Fruit fly (Drosophila melanogaster) whole organism, embryonic: ENCODE data around the gene GstD4.
A peak's percentile ranks its signal among the peaks of the same experiment; 100 is the strongest.

Source experiments
- Blimp-1 ChIP-seq: fragments of 200-800 bp; sonication (Bioruptor generic); optimal IDR thresholded peaks from 3 replicates; lab custom pipeline; 2018; ENCODE audit warnings: missing biosample characterization, missing genetic modification characterization, mild to moderate bottlenecking, moderate library complexity, missing genetic modification reagents
- CG11247 ChIP-seq: fragments of 200-800 bp; sonication (Bioruptor generic); IDR thresholded peaks from 2 replicates; pipeline ENCODE4 v1.3.6; 2022; ENCODE audit warnings: missing biosample characterization, missing genetic modification characterization
- CG11504 ChIP-seq: fragments of 200-800 bp; sonication (Bioruptor generic); optimal IDR thresholded peaks from 3 replicates; lab custom pipeline; 2019; ENCODE audit warnings: missing biosample characterization, mild to moderate bottlenecking, missing genetic modification characterization, moderate library complexity
- CG14667 ChIP-seq: fragments of 200-800 bp; sonication (Bioruptor generic); IDR thresholded peaks from 2 replicates; pipeline ENCODE4 v1.3.6; 2022; ENCODE audit warnings: missing biosample characterization, missing genetic modification characterization
- CG15601 ChIP-seq: fragments of 200-800 bp; sonication (Bioruptor generic); optimal IDR thresholded peaks from 3 replicates; lab custom pipeline; 2019; ENCODE audit warnings: missing biosample characterization, mild to moderate bottlenecking, missing genetic modification characterization, moderate library complexity
- CG17328 ChIP-seq: fragments of 200-800 bp; sonication (Bioruptor generic); IDR thresholded peaks from 2 replicates; pipeline ENCODE4 v1.3.6; 2022; ENCODE audit warnings: missing biosample characterization, missing genetic modification characterization
- CG17829 ChIP-seq: fragments of 200-800 bp; optimal IDR thresholded peaks from 2 replicates; lab custom pipeline; 2019; ENCODE audit warnings: missing biosample characterization, mild to moderate bottlenecking, missing genetic modification characterization, moderate library complexity
- CG18262 ChIP-seq: fragments of 200-800 bp; optimal IDR thresholded peaks from 3 replicates; lab custom pipeline; 2019; ENCODE audit warnings: missing biosample characterization, mild to moderate bottlenecking, missing genetic modification characterization, moderate library complexity
- CG30020 ChIP-seq: fragments of 200-800 bp; optimal IDR thresholded peaks from 2 replicates; lab custom pipeline; 2019; ENCODE audit warnings: missing biosample characterization, mild to moderate bottlenecking, missing genetic modification characterization, moderate library complexity
- CG33557 ChIP-seq: fragments of 200-800 bp; sonication (Bioruptor generic); optimal IDR thresholded peaks from 2 replicates; lab custom pipeline; 2019; ENCODE audit warnings: missing biosample characterization, mild to moderate bottlenecking, missing genetic modification characterization, moderate library complexity
- CG34422 ChIP-seq: fragments of 200-800 bp; sonication (Bioruptor generic); IDR thresholded peaks from 3 replicates; pipeline ENCODE4 v1.3.6; 2022; ENCODE audit warnings: missing biosample characterization, missing genetic modification characterization
- CG3847 ChIP-seq: fragments of 200-800 bp; sonication (Bioruptor generic); IDR thresholded peaks from 2 replicates; pipeline ENCODE4 v1.3.6; 2022; ENCODE audit warnings: missing biosample characterization, missing genetic modification characterization
- CG4424 ChIP-seq: fragments of 200-800 bp; sonication (Bioruptor generic); optimal IDR thresholded peaks from 3 replicates; lab custom pipeline; 2016; ENCODE audit warnings: missing biosample characterization, missing genetic modification characterization
- CG4820 ChIP-seq: fragments of 200-800 bp; sonication (Bioruptor generic); optimal IDR thresholded peaks from 3 replicates; lab custom pipeline; 2016; ENCODE audit warnings: missing biosample characterization, missing genetic modification characterization
- CG7556 ChIP-seq: fragments of 200-800 bp; sonication (Bioruptor generic); optimal IDR thresholded peaks from 2 replicates; lab custom pipeline; 2017; ENCODE audit warnings: missing biosample characterization, mild to moderate bottlenecking, missing genetic modification characterization
- CG7839 ChIP-seq: fragments of 200-800 bp; sonication (Bioruptor generic); optimal IDR thresholded peaks from 3 replicates; lab custom pipeline; 2018; ENCODE audit warnings: missing biosample characterization, mild to moderate bottlenecking, missing genetic modification characterization, moderate library complexity
- CG8924 ChIP-seq: fragments of 200-800 bp; optimal IDR thresholded peaks from 3 replicates; lab custom pipeline; 2019; ENCODE audit warnings: missing biosample characterization, mild to moderate bottlenecking, missing genetic modification characterization, moderate library complexity
- CG9817 ChIP-seq: fragments of 200-800 bp; sonication (Bioruptor generic); optimal IDR thresholded peaks from 2 replicates; lab custom pipeline; 2018; ENCODE audit warnings: missing biosample characterization, mild to moderate bottlenecking, missing genetic modification characterization, moderate library complexity
- CG9932 ChIP-seq: fragments of 200-800 bp; sonication (Bioruptor generic); IDR thresholded peaks from 2 replicates; pipeline ENCODE4 v1.3.6; 2022; ENCODE audit warnings: missing biosample characterization, missing genetic modification characterization
- D ChIP-seq, 2 experiments: fragments of 200-800 bp in 1 of 2; fragments of >200 bp in 1 of 2; sonication (Bioruptor generic) in 1 of 2; optimal IDR thresholded peaks; 2 replicates in 1 of 2; 3 replicates in 1 of 2; lab custom pipeline; 2017; ENCODE audit warnings: mild to moderate bottlenecking in 1 of 2, missing biosample characterization in 1 of 2, missing genetic modification characterization in 1 of 2, missing genetic modification reagents in 1 of 2
- Doc3 ChIP-seq: fragments of 200-800 bp; sonication (Bioruptor generic); IDR thresholded peaks from 3 replicates; pipeline ENCODE4 v1.3.6; 2022; ENCODE audit warnings: missing biosample characterization, missing genetic modification characterization; ENCODE audit not compliant: partially characterized antibody
- Hmx ChIP-seq: fragments of 200-800 bp; sonication (Bioruptor generic); optimal IDR thresholded peaks from 2 replicates; lab custom pipeline; 2016; ENCODE audit warnings: missing biosample characterization, missing genetic modification characterization
- Hr3 ChIP-seq: fragments of 200-800 bp; sonication (Bioruptor generic); optimal IDR thresholded peaks from 3 replicates; lab custom pipeline; 2016; ENCODE audit warnings: missing biosample characterization, missing genetic modification characterization
- MBD-R2 ChIP-seq: fragments of 200-800 bp; sonication (Bioruptor generic); IDR thresholded peaks from 2 replicates; pipeline ENCODE4 v1.3.6; 2022; ENCODE audit warnings: missing biosample characterization, missing genetic modification characterization
- NK7.1 ChIP-seq: fragments of 200-800 bp; sonication (Bioruptor generic); optimal IDR thresholded peaks from 3 replicates; lab custom pipeline; 2016; ENCODE audit warnings: missing biosample characterization, missing genetic modification characterization
- Oli ChIP-seq: fragments of 200-800 bp; sonication (Bioruptor generic); optimal IDR thresholded peaks from 2 replicates; lab custom pipeline; 2018; ENCODE audit warnings: missing biosample characterization, mild to moderate bottlenecking, missing genetic modification characterization, moderate library complexity
- Pdp1 ChIP-seq, 2 experiments: fragments of 200-800 bp; sonication (Bioruptor generic); optimal IDR thresholded peaks; 3 replicates each; lab custom pipeline; 2016; ENCODE audit warnings: missing biosample characterization in 2 of 2, missing genetic modification characterization in 2 of 2, mild to moderate bottlenecking in 1 of 2, moderate library complexity in 1 of 2
- Sox102F ChIP-seq: fragments of 200-800 bp; sonication (Bioruptor generic); optimal IDR thresholded peaks from 2 replicates; lab custom pipeline; 2018; ENCODE audit warnings: missing biosample characterization, mild to moderate bottlenecking, missing genetic modification characterization, moderate library complexity
- amos ChIP-seq: fragments of 200-800 bp; sonication (Bioruptor generic); IDR thresholded peaks from 2 replicates; pipeline ENCODE4 v1.3.6; 2022; ENCODE audit warnings: missing biosample characterization, missing genetic modification characterization; ENCODE audit not compliant: partially characterized antibody
- bbx ChIP-seq: fragments of 200-800 bp; sonication (Bioruptor generic); IDR thresholded peaks from 2 replicates; pipeline ENCODE4 v1.3.6; 2022; ENCODE audit warnings: missing biosample characterization, missing genetic modification characterization; ENCODE audit not compliant: partially characterized antibody
- bsh ChIP-seq, 2 experiments: fragments of 200-800 bp; sonication (Bioruptor generic); optimal IDR thresholded peaks; 2 replicates each; lab custom pipeline; 2017 to 2018; ENCODE audit warnings: mild to moderate bottlenecking in 2 of 2, missing biosample characterization in 2 of 2, missing genetic modification characterization in 2 of 2, moderate library complexity in 1 of 2
- cad ChIP-seq: fragments of >200 bp; optimal IDR thresholded peaks from 2 replicates; lab custom pipeline; 2017; ENCODE audit warnings: missing biosample characterization, missing genetic modification characterization
- dmrt11E ChIP-seq: fragments of 200-800 bp; sonication (Bioruptor generic); optimal IDR thresholded peaks from 3 replicates; lab custom pipeline; 2018; ENCODE audit warnings: missing biosample characterization, mild to moderate bottlenecking, missing genetic modification characterization, moderate library complexity
- ewg ChIP-seq: fragments of 200-800 bp; sonication (Bioruptor generic); optimal IDR thresholded peaks from 3 replicates; lab custom pipeline; 2017; ENCODE audit warnings: mild to moderate bottlenecking, missing biosample characterization, missing genetic modification reagents, missing genetic modification characterization
- fd3F ChIP-seq: fragments of 200-800 bp; sonication (Bioruptor generic); optimal IDR thresholded peaks from 2 replicates; lab custom pipeline; 2018; ENCODE audit warnings: missing biosample characterization, mild to moderate bottlenecking, missing genetic modification characterization, moderate library complexity
- ftz-f1 ChIP-seq: fragments of 200-800 bp; sonication (Bioruptor generic); optimal IDR thresholded peaks from 2 replicates; lab custom pipeline; 2016; ENCODE audit warnings: missing biosample characterization, missing genetic modification characterization
- gcm ChIP-seq: fragments of 200-800 bp; sonication (Bioruptor generic); optimal IDR thresholded peaks from 2 replicates; lab custom pipeline; 2019; ENCODE audit warnings: missing biosample characterization, mild to moderate bottlenecking, missing genetic modification characterization, moderate library complexity
- grau ChIP-seq: fragments of 200-800 bp; optimal IDR thresholded peaks from 3 replicates; lab custom pipeline; 2019; ENCODE audit warnings: missing biosample characterization, mild to moderate bottlenecking, missing genetic modification characterization, moderate library complexity
- gt ChIP-seq: fragments of 200-800 bp; sonication (Bioruptor generic); IDR thresholded peaks from 2 replicates; pipeline ENCODE4 v1.3.6; 2022; ENCODE audit warnings: missing biosample characterization, missing genetic modification characterization
- jigr1 ChIP-seq: fragments of 200-800 bp; sonication (Bioruptor generic); IDR thresholded peaks from 3 replicates; pipeline ENCODE4 v1.3.6; 2022; ENCODE audit warnings: missing biosample characterization, missing genetic modification characterization
- lola ChIP-seq, 3 experiments: fragments of >200 bp in 2 of 3; fragments of 200-800 bp in 1 of 3; sonication (Bioruptor generic) in 1 of 3; optimal IDR thresholded peaks; 2 replicates each; lab custom pipeline; 2017 to 2019; ENCODE audit warnings: missing biosample characterization in 3 of 3, missing genetic modification characterization in 3 of 3, mild to moderate bottlenecking in 1 of 3, moderate library complexity in 1 of 3
- nmo ChIP-seq: fragments of 200-800 bp; sonication (Bioruptor generic); optimal IDR thresholded peaks from 2 replicates; lab custom pipeline; 2018; ENCODE audit warnings: missing biosample characterization, mild to moderate bottlenecking, missing genetic modification characterization, moderate library complexity
- oc ChIP-seq: fragments of 200-800 bp; sonication (Bioruptor generic); optimal IDR thresholded peaks from 2 replicates; lab custom pipeline; 2018; ENCODE audit warnings: missing biosample characterization, mild to moderate bottlenecking, missing genetic modification characterization, moderate library complexity
- org-1 ChIP-seq: fragments of 200-800 bp; sonication (Bioruptor generic); optimal IDR thresholded peaks from 2 replicates; lab custom pipeline; 2017; ENCODE audit warnings: missing biosample characterization, missing genetic modification characterization
- pb ChIP-seq: fragments of 200-800 bp; sonication (Bioruptor generic); optimal IDR thresholded peaks from 3 replicates; lab custom pipeline; 2016; ENCODE audit warnings: missing biosample characterization, missing genetic modification characterization
- peb ChIP-seq: fragments of 200-800 bp; sonication (Bioruptor generic); IDR thresholded peaks from 2 replicates; pipeline ENCODE4 v1.3.6; 2022; ENCODE audit warnings: missing biosample characterization, missing genetic modification characterization
- sens ChIP-seq: fragments of 200-800 bp; sonication (Bioruptor generic); peaks from one replicate; lab custom pipeline; 2016; ENCODE audit warnings: missing biosample characterization, missing genetic modification characterization
- unc-4 ChIP-seq: fragments of 200-800 bp; sonication (Bioruptor generic); IDR thresholded peaks from 2 replicates; pipeline ENCODE4 v1.3.6; 2022; ENCODE audit warnings: missing biosample characterization, missing genetic modification characterization; ENCODE audit not compliant: partially characterized antibody
- yki ChIP-seq: fragments of >200 bp; optimal IDR thresholded peaks from 3 replicates; lab custom pipeline; 2018
- zfh1 ChIP-seq: fragments of 200-800 bp; sonication (Bioruptor generic); IDR thresholded peaks from 3 replicates; pipeline ENCODE4 v1.3.6; 2022; ENCODE audit warnings: missing biosample characterization, missing genetic modification characterization

The GstD4 gene

dm6 chr3R:12345989-12346388 is 27.9 kb upstream of the GstD4 start (continued):
- TF ChIP-seq CG33557 (GFP tag; lab: Kevin White, UChicago) (no peak), CG9817 (no peak), Hmx (GFP tag; lab: Kevin White, UChicago) (no peak), NK7.1 (GFP tag; lab: Kevin White, UChicago) (no peak), cad (GFP tag; lab: Kevin White, UChicago) (no peak), dmrt11E (tag; lab: Kevin White, UChicago) (peak; percentile 10), ewg (GFP tag; lab: Kevin White, UChicago) (no peak), nmo (GFP tag; lab: Kevin White, UChicago) (peak; percentile 15), grau (tag; lab: Kevin White, UChicago) (peak; percentile 34), gt (GFP tag; lab: Robert Waterston, UW) (no peak), org-1 (GFP tag; lab: Kevin White, UChicago) (no peak), CG11247 (GFP tag; lab: Robert Waterston, UW) (no peak), CG4424 (GFP tag; lab: Kevin White, UChicago) (peak; percentile 2), CG9932 (no peak), Sox102F (GFP tag; lab: Kevin White, UChicago) (peak; percentile 37), CG7839 (peak; percentile 35), CG34422 (GFP tag; lab: Robert Waterston, UW) (no peak), CG3847 (no peak), CG8924 (peak; percentile 30), CG30020 (no peak), CG11504 (tag; lab: Kevin White, UChicago) (peak; percentile 58), unc-4 (GFP tag; lab: Robert Waterston, UW) (no peak), jigr1 (GFP tag; lab: Robert Waterston, UW) (no peak), pb (GFP tag; lab: Kevin White, UChicago) (no peak), peb (GFP tag; lab: Robert Waterston, UW) (no peak), amos (GFP tag; lab: Robert Waterston, UW) (no peak), CG4820 (GFP tag; lab: Kevin White, UChicago) (peak; percentile 0), MBD-R2 (GFP tag; lab: Robert Waterston, UW) (no peak), bsh (GFP tag; optimal IDR thresholded peaks at IDR 0.05; lab: Kevin White, UChicago) (peak in 1 of 2 experiments; percentile 31), Oli (peak; percentile 8), lola (GFP tag; optimal IDR thresholded peaks at IDR 0.05; lab: Kevin White, UChicago) (peak in 1 of 3 experiments; percentile 17), oc (no peak), CG17829 (peak; percentile 33), CG17328 (no peak), Doc3 (GFP tag; lab: Robert Waterston, UW) (no peak), yki (lab: Kevin White, UChicago) (no peak), Pdp1 (GFP tag; optimal IDR thresholded peaks at IDR 0.05; lab: Kevin White, UChicago) (no peak), fd3F (GFP tag; lab: Kevin White, UChicago) (no peak), sens (GFP tag; lab: Kevin White, UChicago) (peak; percentile 30), bbx (no peak), CG18262 (peak; percentile 60), CG14667 (GFP tag; lab: Robert Waterston, UW) (no peak), CG7556 (GFP tag; lab: Kevin White, UChicago) (peak; percentile 14), zfh1 (no peak), Blimp-1 (GFP tag; lab: Kevin White, UChicago) (peak; percentile 51), gcm (GFP tag; lab: Kevin White, UChicago) (no peak), ftz-f1 (GFP tag; lab: Kevin White, UChicago) (no peak), Hr3 (GFP tag; lab: Kevin White, UChicago) (no peak), D (optimal IDR thresholded peaks at IDR 0.05; lab: Kevin White, UChicago) (no peak), D (GFP tag; optimal IDR thresholded peaks at IDR 0.05; lab: Kevin White, UChicago) (peak; percentile 26), CG15601 (tag; lab: Kevin White, UChicago) (peak; percentile 7)
